Worm (Caenorhabditis elegans) whole organism, midembryonic: Measurements from ENCODE around the gene T04F8.2.
"Not testable (repeated sequence)": the region's sequence is repeated elsewhere in the genome, so short reads cannot be mapped to it uniquely, and the experiment has no call there.

Experiments
- T22C8.4 ChIP-seq: fragments of 200-800 bp; sonication (Bioruptor generic); IDR thresholded peaks from 2 replicates; pipeline ENCODE4 v1.3.6; 2022; ENCODE audit warnings: missing genetic modification characterization, missing compliant biosample characterization
- cog-1 ChIP-seq: sonication (generic microtip); optimal IDR thresholded peaks from 2 replicates; lab custom pipeline; 2016; ENCODE audit warnings: missing genetic modification characterization, missing compliant biosample characterization
- flt-1 ChIP-seq: fragments of 200-800 bp; sonication (Bioruptor generic); IDR thresholded peaks from 2 replicates; pipeline ENCODE4 v1.3.6; 2022; ENCODE audit warnings: missing genetic modification characterization, missing compliant biosample characterization
- klf-2 ChIP-seq: fragments of 200-800 bp; sonication (Bioruptor generic); conservative IDR thresholded peaks from 2 replicates; pipeline ENCODE4 v1.3.6; 2022; ENCODE audit warnings: missing genetic modification reagents, missing genetic modification characterization, missing compliant biosample characterization
- med-1 ChIP-seq: sonication (generic microtip); optimal IDR thresholded peaks from 2 replicates; lab custom pipeline; 2017; ENCODE audit warnings: missing genetic modification characterization, mild to moderate bottlenecking, missing compliant biosample characterization, antibody characterized with exemption, missing genetic modification reagents; ENCODE audit not compliant: insufficient read depth
- ref-1 ChIP-seq: fragments of 200-800 bp; sonication (Bioruptor generic); conservative IDR thresholded peaks from 2 replicates; pipeline ENCODE4 v1.3.6; 2022; ENCODE audit warnings: missing genetic modification reagents, missing genetic modification characterization, missing compliant biosample characterization
- tab-1 ChIP-seq: fragments of 200-800 bp; sonication (Bioruptor generic); IDR thresholded peaks from 2 replicates; pipeline ENCODE4 v1.3.6; 2022; ENCODE audit warnings: missing genetic modification characterization, missing compliant biosample characterization
- ztf-23 ChIP-seq: fragments of 200-800 bp; sonication (Bioruptor generic); IDR thresholded peaks from 2 replicates; pipeline ENCODE4 v1.3.6; 2022; ENCODE audit warnings: missing genetic modification reagents, missing genetic modification characterization, missing compliant biosample characterization
- ztf-29 ChIP-seq: fragments of 200-800 bp; sonication (Bioruptor generic); IDR thresholded peaks from 2 replicates; pipeline ENCODE4 v1.3.6; 2022; ENCODE audit warnings: missing genetic modification reagents, missing genetic modification characterization, missing compliant biosample characterization

- TF ChIP-seq T22C8.4 (GFP tag; lab: Robert Waterston, UW); tab-1 (GFP tag; lab: Robert Waterston, UW); ref-1; med-1 (GFP tag; lab: Kevin White, UChicago); ztf-29 (GFP tag; lab: Robert Waterston, UW): not testable (repeated sequence)
- TF ChIP-seq cog-1 (tag; lab: Kevin White, UChicago) (peak; percentile 62), ztf-23 (GFP tag; lab: Robert Waterston, UW) (0 out of 2 replicates have a peak, but pooled peaks have one; percentile 51), flt-1 (GFP tag; lab: Robert Waterston, UW) (peak; percentile 72; the same call in 1 of the 2 replicates), klf-2 (GFP tag; lab: Robert Waterston, UW) (0 out of 2 replicates have a peak, but pooled peaks have one; percentile 31)
Measured at ce11 chrX:11643767-11644235, 12.6 kb downstream of the T04F8.2 start, which contains the start of gene sto-4.
